Worm (Caenorhabditis elegans) whole organism, mixed stage, embryonic: Measurements from ENCODE around the gene nlp-3.

ENCODE experiments used
- bed-3 ChIP-seq: fragments of 200-800 bp; sonication (Bioruptor generic); optimal IDR thresholded peaks from 3 replicates; lab custom pipeline; 2018; ENCODE audit warnings: mild to moderate bottlenecking, missing genetic modification characterization, moderate library complexity, missing compliant biosample characterization
- blmp-1 ChIP-seq: fragments of 150-350 bp; optimal IDR thresholded peaks from 2 replicates; lab custom pipeline; 2014; ENCODE audit warnings: missing biosample characterization, missing genetic modification characterization
- ceh-39 ChIP-seq: fragments of 150-350 bp; optimal IDR thresholded peaks from 2 replicates; lab custom pipeline; 2014; ENCODE audit warnings: missing biosample characterization, missing genetic modification characterization
- elt-1 ChIP-seq: sonication (generic microtip); optimal IDR thresholded peaks from 2 replicates; lab custom pipeline; 2017; ENCODE audit warnings: missing genetic modification characterization, mild to moderate bottlenecking, missing compliant biosample characterization, antibody characterized with exemption, moderate library complexity, borderline replicate concordance; ENCODE audit not compliant: insufficient read depth
- lsy-2 ChIP-seq: fragments of 150-350 bp; optimal IDR thresholded peaks from 2 replicates; lab custom pipeline; 2014; ENCODE audit warnings: missing biosample characterization, missing genetic modification characterization
- mls-2 ChIP-seq: sonication (generic microtip); optimal IDR thresholded peaks from 2 replicates; lab custom pipeline; 2016; ENCODE audit warnings: mild to moderate bottlenecking, missing genetic modification characterization, moderate library complexity, missing compliant biosample characterization
- tbx-8 ChIP-seq: fragments of 200-800 bp; sonication (Bioruptor generic); optimal IDR thresholded peaks from 2 replicates; lab custom pipeline; 2018; ENCODE audit warnings: mild to moderate bottlenecking, missing genetic modification characterization, moderate library complexity, missing compliant biosample characterization
- unc-39 ChIP-seq: fragments of 150-350 bp; optimal IDR thresholded peaks from 2 replicates; lab custom pipeline; 2014; ENCODE audit warnings: missing biosample characterization, missing genetic modification characterization

DNA sequence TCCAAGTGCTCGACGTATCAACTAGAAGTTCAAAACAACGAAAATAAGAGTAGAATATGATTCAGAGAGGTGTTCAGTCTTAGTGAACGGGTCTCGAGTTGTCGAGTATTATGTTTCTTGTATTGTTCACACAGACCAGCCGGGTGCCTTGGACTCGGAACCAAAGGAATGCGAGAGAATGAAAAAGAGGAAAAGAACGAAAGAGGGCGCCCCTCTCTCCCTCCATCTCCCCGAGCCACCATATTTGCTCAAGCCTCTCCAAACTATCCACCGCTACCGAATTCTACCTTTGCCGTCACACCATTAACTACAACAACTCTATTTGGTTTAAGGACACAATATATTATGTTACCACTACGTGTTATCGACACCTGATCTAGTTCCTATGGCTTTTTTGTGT, 16.5 kb downstream of the nlp-3 start:
- TF ChIP-seq ceh-39 (tag; lab: Kevin White, UChicago) (no peak), elt-1 (tag; lab: Kevin White, UChicago) (no peak), bed-3 (GFP tag; lab: Kevin White, UChicago) (no peak), tbx-8 (GFP tag; lab: Kevin White, UChicago) (no peak), lsy-2 (tag; lab: Kevin White, UChicago) (no peak), blmp-1 (tag; lab: Kevin White, UChicago) (no peak), unc-39 (tag; lab: Kevin White, UChicago) (no peak), mls-2 (no peak)
